Fruit fly (Drosophila melanogaster): ENCODE measurements around the gene RpS13.
A peak's percentile ranks its signal among the peaks of the same experiment; 100 is the strongest.

The RpS13 gene

DNA sequence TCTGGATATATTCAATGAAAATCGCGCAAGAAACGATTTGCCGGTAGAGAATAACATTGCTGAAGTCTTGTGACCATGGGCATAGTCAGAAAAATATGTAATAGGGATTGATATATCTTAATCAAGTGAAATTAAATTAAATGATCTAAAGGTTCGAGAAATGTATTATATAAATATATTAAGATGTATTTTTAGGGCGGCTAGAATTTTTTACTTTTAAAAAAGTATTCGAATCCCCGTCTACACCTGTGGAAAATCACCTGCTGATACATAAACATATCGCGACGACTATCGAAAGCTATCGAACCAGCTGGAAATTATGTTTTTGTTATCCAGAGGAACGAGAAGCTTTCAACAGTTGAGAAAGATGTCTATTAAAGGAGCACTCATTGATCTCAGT is 12.3 kb upstream of the RpS13 start, which contains the start of the genes CG13390 and CG17294 (continued):
- TF ChIP-seq Eip75B (GFP tag; optimal IDR thresholded peaks at IDR 0.05) (peak; percentile 99), CG16779 (tag; optimal IDR thresholded peaks at IDR 0.05) (peak; percentile 98), CG32006 (GFP tag; optimal IDR thresholded peaks at IDR 0.05) (peak; percentile 99), CG6163 (GFP tag; IDR thresholded peaks at IDR 0.05) (peak; percentile 100), svp (GFP tag) (peak; percentile 100), CG10631 (GFP tag; optimal IDR thresholded peaks at IDR 0.05) (peak; percentile 100), Eip78C (GFP tag) (peak; percentile 100), Hr4 (GFP tag; optimal IDR thresholded peaks at IDR 0.05) (peak; percentile 99), CG9139 (GFP tag; optimal IDR thresholded peaks at IDR 0.05) (peak; percentile 99), CG15336 (GFP tag; IDR thresholded peaks at IDR 0.05) (peak; percentile 100), CG11902 (GFP tag; optimal IDR thresholded peaks at IDR 0.05) (peak; percentile 99), net (GFP tag; optimal IDR thresholded peaks at IDR 0.05) (peak; percentile 99), CG34406 (GFP tag; optimal IDR thresholded peaks at IDR 0.05) (peak; percentile 99), CG8632 (GFP tag; optimal IDR thresholded peaks at IDR 0.05) (peak; percentile 100), CG1621 (tag; optimal IDR thresholded peaks at IDR 0.05) (peak; percentile 98), Sox102F (GFP tag; optimal IDR thresholded peaks at IDR 0.05) (peak; percentile 99), CG31627 (GFP tag; optimal IDR thresholded peaks at IDR 0.05) (peak; percentile 98)

- TF ChIP-seq svp (GFP tag), result peak; percentile 82
- TF ChIP-seq dsx (GFP tag; optimal IDR thresholded peaks at IDR 0.05; ENCODE audit: poor library complexity, severe bottlenecking), result peak; percentile 70
- peak; percentile 3 for TF ChIP-seq Eip78C (GFP tag)
- no peak for TF ChIP-seq salr (GFP tag; optimal IDR thresholded peaks at IDR 0.05)
These were observed 9.8 kb upstream of the RpS13 start, which contains the start of gene Wdr82 for dm6 chr2L:8374235-8374634. Wdr82 (plus strand) TSS chr2L:8374461.

- peak; percentile 6 for TF ChIP-seq vri (GFP tag; optimal IDR thresholded peaks at IDR 0.05)
- no peak for TF ChIP-seq Ets21C (GFP tag; optimal IDR thresholded peaks at IDR 0.05)
These were observed 7.8 kb upstream of the RpS13 start for dm6 chr2L:8372248-8372647.

- peak; percentile 15 for TF ChIP-seq dsx (GFP tag; optimal IDR thresholded peaks at IDR 0.05; ENCODE audit: poor library complexity, severe bottlenecking)
- no peak for TF ChIP-seq fkh (GFP tag; optimal IDR thresholded peaks at IDR 0.05)
- TF ChIP-seq CG6276 (GFP tag; optimal IDR thresholded peaks at IDR 0.05), result peak; percentile 14
- peak; percentile 16 for TF ChIP-seq OdsH (GFP tag; optimal IDR thresholded peaks at IDR 0.05)
- TF ChIP-seq CG15336 (GFP tag; IDR thresholded peaks at IDR 0.05), result peak; percentile 48
- TF ChIP-seq Eip78C (GFP tag), result peak; percentile 61
- TF ChIP-seq achi (GFP tag; optimal IDR thresholded peaks at IDR 0.05), result peak; percentile 39
- peak; percentile 41; the same call in 1 of the 3 replicates for TF ChIP-seq CG8119 (GFP tag; IDR thresholded peaks at IDR 0.05)
- no peak for TF ChIP-seq CG31627 (GFP tag; optimal IDR thresholded peaks at IDR 0.05)
- peak; percentile 40 for TF ChIP-seq acj6 (GFP tag; optimal IDR thresholded peaks at IDR 0.05)
- TF ChIP-seq Met (GFP tag; optimal IDR thresholded peaks at IDR 0.05), result no peak
- peak; percentile 56 for TF ChIP-seq CG32006 (GFP tag; optimal IDR thresholded peaks at IDR 0.05)
These were observed 7.0 kb upstream of the RpS13 start for dm6 chr2L:8371354-8371937.

DNA sequence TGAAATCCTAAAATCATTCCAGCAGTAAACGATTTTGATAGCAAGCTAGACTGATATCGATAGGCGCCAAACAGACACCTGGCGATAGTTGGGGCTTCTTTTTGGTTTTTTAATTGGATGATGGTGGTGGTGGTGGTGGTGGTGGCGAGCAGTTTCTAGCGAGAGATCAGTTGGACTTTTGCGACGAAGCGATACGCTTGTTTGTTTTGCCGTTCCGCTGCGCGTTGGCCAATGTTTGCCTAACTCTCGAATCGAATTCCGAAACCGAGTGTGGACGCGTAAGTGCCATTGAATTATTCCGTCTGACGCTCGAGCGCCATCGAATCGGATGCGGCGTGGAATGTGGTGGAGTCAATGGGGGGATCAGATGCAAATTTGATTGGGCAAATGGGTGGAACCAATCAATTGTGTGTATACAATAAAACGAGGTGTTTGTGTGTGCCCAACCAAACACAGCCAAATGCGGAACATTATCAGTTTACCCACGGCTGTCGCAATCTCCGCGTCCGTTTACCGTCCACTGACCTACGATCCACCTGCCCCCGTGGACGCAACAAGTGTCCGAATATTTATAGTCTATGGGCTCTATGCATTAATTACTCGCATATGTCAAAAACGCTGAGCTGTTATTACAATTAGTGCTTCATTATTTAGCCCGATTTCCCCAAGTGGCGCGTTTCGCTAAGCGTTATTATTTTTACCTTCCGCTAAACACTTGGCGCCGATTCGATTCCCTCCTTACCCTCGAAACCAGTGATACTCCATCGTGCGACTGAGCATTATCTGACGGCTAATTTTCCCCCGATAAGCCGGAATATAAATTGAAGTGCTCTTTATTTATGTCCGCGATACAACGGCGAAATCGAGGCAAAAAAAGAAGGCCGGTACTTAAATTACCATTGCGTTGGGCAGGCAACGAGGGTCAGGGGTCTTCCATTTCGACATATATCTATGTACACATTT is 6.2 kb upstream of the RpS13 start, which contains the start of gene CG17292:
Gene CG17292 (plus strand): TSS at position 91 of the 963 bp plus-strand sequence.
- TF ChIP-seq topi (GFP tag; optimal IDR thresholded peaks at IDR 0.05) (peak; percentile 6), CG6792 (GFP tag; optimal IDR thresholded peaks at IDR 0.05) (peak; percentile 13), CG6276 (GFP tag; optimal IDR thresholded peaks at IDR 0.05) (peak; percentile 16), Eip78C (GFP tag) (peak; percentile 58), Lpt (GFP tag; optimal IDR thresholded peaks at IDR 0.05) (peak; percentile 38), CG3032 (tag; optimal IDR thresholded peaks at IDR 0.05) (peak; percentile 21), CG16779 (tag; optimal IDR thresholded peaks at IDR 0.05) (peak; percentile 46), acj6 (GFP tag; optimal IDR thresholded peaks at IDR 0.05) (no peak), Met (GFP tag; optimal IDR thresholded peaks at IDR 0.05) (peak; percentile 9), svp (GFP tag) (peak; percentile 96), fd85E (GFP tag; optimal IDR thresholded peaks at IDR 0.05) (no peak), eg (GFP tag; IDR thresholded peaks at IDR 0.05) (peak; percentile 71; the same call in 2 of the 3 replicates), CG6854 (GFP tag; optimal IDR thresholded peaks at IDR 0.05) (no peak), CG1621 (tag; optimal IDR thresholded peaks at IDR 0.05) (peak; percentile 47), CG15336 (GFP tag; IDR thresholded peaks at IDR 0.05) (peak; percentile 43; the same call in 1 of the 2 replicates), net (GFP tag; optimal IDR thresholded peaks at IDR 0.05) (no peak), CG34406 (GFP tag; optimal IDR thresholded peaks at IDR 0.05) (no peak), achi (GFP tag; optimal IDR thresholded peaks at IDR 0.05) (peak; percentile 35), CG6163 (GFP tag; IDR thresholded peaks at IDR 0.05) (peak; percentile 47; the same call in 1 of the 3 replicates), pdm3 (GFP tag; optimal IDR thresholded peaks at IDR 0.05) (no peak), fkh (GFP tag; optimal IDR thresholded peaks at IDR 0.05) (peak; percentile 90)

Data from whole organism, prepupa.